Worm (Caenorhabditis elegans) whole organism, young adult: ENCODE results near the gene F38H4.6.

Source experiments
- C06A6.2 ChIP-seq: fragments of 200-800 bp; sonication (Bioruptor generic); conservative IDR thresholded peaks from 2 replicates; pipeline ENCODE4 v1.3.6; 2022; ENCODE audit warnings: missing genetic modification characterization, missing compliant biosample characterization
- C17E4.6 ChIP-seq: fragments of 200-800 bp; sonication (Bioruptor generic); IDR thresholded peaks from 2 replicates; pipeline ENCODE4 v1.3.6; 2022; ENCODE audit warnings: missing genetic modification reagents, missing genetic modification characterization, missing compliant biosample characterization
- F22D6.2 ChIP-seq: sonication (generic microtip); optimal IDR thresholded peaks from 2 replicates; lab custom pipeline; 2016; ENCODE audit warnings: mild to moderate bottlenecking, missing genetic modification characterization, missing compliant biosample characterization
- F37B4.10 ChIP-seq: fragments of 200-800 bp; sonication (Bioruptor generic); IDR thresholded peaks from 2 replicates; pipeline ENCODE4 v1.3.6; 2022; ENCODE audit warnings: missing genetic modification characterization, missing compliant biosample characterization
- K11D2.4 ChIP-seq: fragments of 200-800 bp; sonication (Bioruptor generic); IDR thresholded peaks from 2 replicates; pipeline ENCODE4 v1.3.6; 2022; ENCODE audit warnings: missing genetic modification reagents, missing genetic modification characterization, missing compliant biosample characterization
- K12H6.12 ChIP-seq: fragments of 200-800 bp; sonication (Bioruptor generic); optimal IDR thresholded peaks from 2 replicates; lab custom pipeline; 2018; ENCODE audit warnings: mild to moderate bottlenecking, missing genetic modification characterization, missing compliant biosample characterization
- T26A5.8 ChIP-seq: sonication (generic microtip); optimal IDR thresholded peaks from 2 replicates; lab custom pipeline; 2016; ENCODE audit warnings: missing genetic modification characterization, missing compliant biosample characterization
- Y79H2A.3 ChIP-seq: fragments of 200-800 bp; sonication (Bioruptor generic); conservative IDR thresholded peaks from 2 replicates; pipeline ENCODE4 v1.3.6; 2022; ENCODE audit warnings: missing genetic modification reagents, missing genetic modification characterization, missing compliant biosample characterization
- ama-1 ChIP-seq, 3 experiments: fragments of 150-350 bp in 1 of 3; sonication (generic microtip) in 2 of 3; optimal IDR thresholded peaks; 2 replicates each; lab custom pipeline; 2014 to 2018; ENCODE audit warnings: missing biosample characterization in 2 of 3, missing genetic modification characterization in 2 of 3, missing genetic modification reagents in 2 of 3
- aptf-3 ChIP-seq: fragments of 200-800 bp; sonication (Bioruptor generic); IDR thresholded peaks from 2 replicates; pipeline ENCODE4 v1.3.6; 2022; ENCODE audit warnings: missing genetic modification characterization, missing compliant biosample characterization
- atf-7 ChIP-seq: sonication (generic microtip); optimal IDR thresholded peaks from 2 replicates; lab custom pipeline; 2017; ENCODE audit warnings: mild to moderate bottlenecking, missing genetic modification characterization, missing compliant biosample characterization
- athp-1 ChIP-seq: sonication (generic microtip); optimal IDR thresholded peaks from 2 replicates; lab custom pipeline; 2017; ENCODE audit warnings: mild to moderate bottlenecking, missing genetic modification characterization, missing compliant biosample characterization
- attf-5 ChIP-seq: fragments of 200-800 bp; sonication (Bioruptor generic); optimal IDR thresholded peaks from 2 replicates; lab custom pipeline; 2018; ENCODE audit warnings: mild to moderate bottlenecking, missing genetic modification characterization, missing compliant biosample characterization
- attf-6 ChIP-seq: fragments of 200-800 bp; sonication (Bioruptor generic); IDR thresholded peaks from 2 replicates; pipeline ENCODE4 v1.3.6; 2022; ENCODE audit warnings: missing genetic modification reagents, missing genetic modification characterization, missing compliant biosample characterization
- cebp-1 ChIP-seq, 2 experiments: fragments of 200-800 bp in 1 of 2; sonication (Bioruptor generic) in 1 of 2; sonication (generic microtip) in 1 of 2; IDR thresholded peaks in 1 of 2; optimal IDR thresholded peaks in 1 of 2; 2 replicates each; pipeline versions ENCODE4 v1.3.6 to Lab custom; 2017 to 2022; ENCODE audit warnings: missing compliant biosample characterization in 2 of 2, missing genetic modification characterization in 2 of 2, mild to moderate bottlenecking in 1 of 2, missing genetic modification reagents in 1 of 2, moderate library complexity in 1 of 2
- cebp-2 ChIP-seq: fragments of 200-800 bp; sonication (Bioruptor generic); IDR thresholded peaks from 2 replicates; pipeline ENCODE4 v1.3.6; 2022; ENCODE audit warnings: missing genetic modification characterization, missing compliant biosample characterization
- ceh-27 ChIP-seq: fragments of 200-800 bp; sonication (Bioruptor generic); optimal IDR thresholded peaks from 2 replicates; lab custom pipeline; 2018; ENCODE audit warnings: mild to moderate bottlenecking, missing genetic modification characterization, moderate library complexity, missing compliant biosample characterization
- ceh-79 ChIP-seq: sonication (generic microtip); optimal IDR thresholded peaks from 2 replicates; lab custom pipeline; 2017; ENCODE audit warnings: mild to moderate bottlenecking, missing genetic modification characterization, missing compliant biosample characterization
- ceh-91 ChIP-seq: fragments of 200-800 bp; sonication (Bioruptor generic); IDR thresholded peaks from 2 replicates; pipeline ENCODE4 v1.3.6; 2022; ENCODE audit warnings: missing genetic modification reagents, missing genetic modification characterization, missing compliant biosample characterization
- dox-1 ChIP-seq: fragments of 200-800 bp; sonication (Bioruptor generic); IDR thresholded peaks from 2 replicates; pipeline ENCODE4 v1.3.6; 2022; ENCODE audit warnings: missing genetic modification reagents, missing genetic modification characterization, missing compliant biosample characterization
- egrh-3 ChIP-seq: fragments of 200-800 bp; sonication (Bioruptor generic); IDR thresholded peaks from 2 replicates; pipeline ENCODE4 v1.3.6; 2022; ENCODE audit warnings: missing genetic modification reagents, missing genetic modification characterization, missing compliant biosample characterization
- ekl-4 ChIP-seq: fragments of 200-800 bp; sonication (Bioruptor generic); IDR thresholded peaks from 2 replicates; pipeline ENCODE4 v1.3.6; 2022; ENCODE audit warnings: missing genetic modification reagents, missing genetic modification characterization, missing compliant biosample characterization
- ets-4 ChIP-seq: fragments of 200-800 bp; sonication (Bioruptor generic); optimal IDR thresholded peaks from 2 replicates; lab custom pipeline; 2018; ENCODE audit warnings: mild to moderate bottlenecking, missing genetic modification characterization, missing compliant biosample characterization
- hmg-20 ChIP-seq: fragments of 200-800 bp; sonication (Bioruptor generic); IDR thresholded peaks from 2 replicates; pipeline ENCODE4 v1.3.6; 2022; ENCODE audit warnings: missing genetic modification reagents, missing genetic modification characterization, missing compliant biosample characterization
- hrde-1 ChIP-seq: sonication (generic microtip); optimal IDR thresholded peaks from 2 replicates; lab custom pipeline; 2016; ENCODE audit warnings: missing genetic modification characterization, mild to moderate bottlenecking, missing compliant biosample characterization, moderate library complexity, missing genotype, missing genetic modification reagents, borderline replicate concordance
- hsf-1 ChIP-seq: fragments of 200-800 bp; sonication (Bioruptor generic); IDR thresholded peaks from 2 replicates; pipeline ENCODE4 v1.3.6; 2022; ENCODE audit warnings: missing genetic modification reagents, missing genetic modification characterization, missing compliant biosample characterization
- lin-35 ChIP-seq, 3 experiments: fragments of 150-350 bp in 2 of 3; sonication (generic microtip) in 1 of 3; optimal IDR thresholded peaks; 2 replicates each; lab custom pipeline; 2014 to 2018; ENCODE audit warnings: missing biosample characterization in 3 of 3, missing genetic modification characterization in 3 of 3, missing genetic modification reagents in 3 of 3
- lin-40 ChIP-seq: sonication (generic microtip); optimal IDR thresholded peaks from 2 replicates; lab custom pipeline; 2016; ENCODE audit warnings: missing genetic modification characterization, mild to moderate bottlenecking, missing compliant biosample characterization, missing genotype, missing genetic modification reagents
- lin-54 ChIP-seq: fragments of 200-800 bp; sonication (Bioruptor generic); optimal IDR thresholded peaks from 2 replicates; lab custom pipeline; 2018; ENCODE audit warnings: mild to moderate bottlenecking, missing genetic modification characterization, missing compliant biosample characterization
- lir-1 ChIP-seq: fragments of 200-800 bp; sonication (Bioruptor generic); conservative IDR thresholded peaks from 2 replicates; pipeline ENCODE4 v1.3.6; 2022; ENCODE audit warnings: missing genetic modification reagents, missing genetic modification characterization, missing compliant biosample characterization
- lsl-1 ChIP-seq: fragments of 200-800 bp; sonication (Bioruptor generic); optimal IDR thresholded peaks from 2 replicates; lab custom pipeline; 2018; ENCODE audit warnings: mild to moderate bottlenecking, missing genetic modification characterization, moderate library complexity, missing compliant biosample characterization
- lsy-27 ChIP-seq: sonication (generic microtip); optimal IDR thresholded peaks from 2 replicates; lab custom pipeline; 2017; ENCODE audit warnings: missing genetic modification characterization, mild to moderate bottlenecking, missing compliant biosample characterization, antibody characterized with exemption, missing genotype, borderline replicate concordance; ENCODE audit not compliant: insufficient read depth
- madf-3 ChIP-seq: fragments of 200-800 bp; sonication (Bioruptor generic); IDR thresholded peaks from 2 replicates; pipeline ENCODE4 v1.3.6; 2022; ENCODE audit warnings: missing genetic modification reagents, missing genetic modification characterization, missing compliant biosample characterization
- mxl-1 ChIP-seq: sonication (generic microtip); optimal IDR thresholded peaks from 2 replicates; lab custom pipeline; 2016; ENCODE audit warnings: missing genetic modification characterization, missing compliant biosample characterization
- nfyb-1 ChIP-seq: fragments of 200-800 bp; sonication (Bioruptor generic); IDR thresholded peaks from 2 replicates; pipeline ENCODE4 v1.3.6; 2022; ENCODE audit warnings: missing genetic modification reagents, missing genetic modification characterization, missing compliant biosample characterization
- nhr-179 ChIP-seq: sonication (generic microtip); optimal IDR thresholded peaks from 2 replicates; lab custom pipeline; 2016; ENCODE audit warnings: mild to moderate bottlenecking, missing genetic modification characterization, missing compliant biosample characterization
- nhr-80 ChIP-seq: sonication (generic microtip); optimal IDR thresholded peaks from 2 replicates; lab custom pipeline; 2016; ENCODE audit warnings: missing genetic modification characterization, missing compliant biosample characterization
- rcor-1 ChIP-seq: fragments of 200-800 bp; sonication (Bioruptor generic); IDR thresholded peaks from 2 replicates; pipeline ENCODE4 v1.3.6; 2022; ENCODE audit warnings: missing genetic modification reagents, missing genetic modification characterization, missing compliant biosample characterization
- repo-1 ChIP-seq: sonication (generic microtip); optimal IDR thresholded peaks from 2 replicates; lab custom pipeline; 2017; ENCODE audit warnings: mild to moderate bottlenecking, missing genetic modification characterization, missing compliant biosample characterization
- snpc-1.1 ChIP-seq: sonication (generic microtip); optimal IDR thresholded peaks from 2 replicates; lab custom pipeline; 2017; ENCODE audit warnings: missing genetic modification characterization, mild to moderate bottlenecking, missing compliant biosample characterization, antibody characterized with exemption, moderate library complexity, missing genotype, missing genetic modification reagents; ENCODE audit not compliant: insufficient read depth
- tbp1 ChIP-seq: fragments of 200-800 bp; sonication (Bioruptor generic); optimal IDR thresholded peaks from 2 replicates; lab custom pipeline; 2018; ENCODE audit warnings: mild to moderate bottlenecking, missing genetic modification characterization, missing compliant biosample characterization
- tbx-9 ChIP-seq: sonication (generic microtip); optimal IDR thresholded peaks from 2 replicates; lab custom pipeline; 2016; ENCODE audit warnings: borderline replicate concordance, missing genetic modification characterization, inconsistent platforms, missing compliant biosample characterization
- unc-62 ChIP-seq: fragments of 150-350 bp; optimal IDR thresholded peaks from 2 replicates; lab custom pipeline; 2014; ENCODE audit warnings: missing biosample characterization, missing genetic modification reagents, missing genetic modification characterization
- zim-3 ChIP-seq: sonication (generic microtip); optimal IDR thresholded peaks from 2 replicates; lab custom pipeline; 2017; ENCODE audit warnings: mild to moderate bottlenecking, missing genetic modification characterization, moderate library complexity, missing compliant biosample characterization
- ztf-18 ChIP-seq: sonication (generic microtip); optimal IDR thresholded peaks from 2 replicates; lab custom pipeline; 2016; ENCODE audit warnings: missing genotype, mild to moderate bottlenecking, missing genetic modification characterization, missing compliant biosample characterization
- ztf-6 ChIP-seq: fragments of 200-800 bp; sonication (Bioruptor generic); IDR thresholded peaks from 2 replicates; pipeline ENCODE4 v1.3.6; 2022; ENCODE audit warnings: missing genetic modification reagents, missing genetic modification characterization, missing compliant biosample characterization

Gene F38H4.6

DNA sequence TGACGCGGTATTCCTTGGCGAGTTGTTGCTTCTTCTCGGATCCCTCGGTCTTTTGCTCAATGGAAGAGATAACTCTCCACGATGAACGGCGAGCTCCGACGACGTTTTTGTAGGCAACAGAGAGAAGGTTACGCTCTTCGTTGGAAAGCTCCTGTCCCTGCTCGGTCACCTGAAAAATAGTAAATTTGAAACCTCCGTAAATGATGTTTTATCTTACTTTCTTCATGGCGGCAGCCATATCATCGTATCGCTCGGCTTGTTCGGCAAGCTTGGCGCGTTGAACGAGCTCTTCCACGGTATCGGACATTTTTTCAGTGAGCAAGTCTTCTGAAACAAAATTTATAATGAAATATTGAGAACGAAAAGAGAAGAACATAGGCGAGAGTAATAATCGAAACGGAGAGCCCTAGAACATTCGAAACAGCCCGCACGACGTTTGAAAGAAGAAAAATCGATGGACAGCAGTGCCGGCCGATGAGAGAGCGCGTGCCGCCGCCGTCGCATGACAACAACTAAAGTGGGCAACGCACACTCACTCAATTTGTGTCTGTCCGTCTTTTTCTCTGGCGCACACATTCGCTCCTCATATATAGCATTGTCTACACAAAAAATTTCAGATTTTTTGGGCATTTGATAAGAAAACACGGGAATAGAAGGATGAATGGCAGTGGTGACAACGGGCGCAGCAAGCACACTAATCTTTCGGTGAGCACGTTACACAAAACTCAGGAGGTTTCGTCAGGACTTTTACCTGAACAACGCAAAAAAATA lies 25.9 kb downstream of the F38H4.6 start, which contains the start of the genes par-5 and M117.3 (continued):
- TF ChIP-seq dox-1, result peak; percentile 45; the same call in 1 of the 2 replicates
- TF ChIP-seq nhr-179 (tag; lab: Kevin White, UChicago), result no peak
- peak; percentile 69 for TF ChIP-seq atf-7 (tag; lab: Kevin White, UChicago)
- TF ChIP-seq K11D2.4 (GFP tag; lab: Robert Waterston, UW), result peak; percentile 65
- peak; percentile 43 for TF ChIP-seq mxl-1 (tag; lab: Kevin White, UChicago)
- peak; percentile 90 for TF ChIP-seq nfyb-1 (GFP tag; lab: Robert Waterston, UW)
- TF ChIP-seq lsl-1 (GFP tag; lab: Kevin White, UChicago), result no peak
- peak; percentile 65 for TF ChIP-seq tbp1 (GFP tag; lab: Kevin White, UChicago)
- TF ChIP-seq ets-4 (GFP tag; lab: Kevin White, UChicago), result peak; percentile 5
- TF ChIP-seq lin-40 (tag; lab: Kevin White, UChicago), result peak; percentile 69
- TF ChIP-seq rcor-1 (GFP tag; lab: Robert Waterston, UW), result peak; percentile 57
- peak; percentile 76 for TF ChIP-seq K12H6.12 (tag; lab: Kevin White, UChicago)
- TF ChIP-seq ceh-79 (tag; lab: Kevin White, UChicago), result no peak
- TF ChIP-seq attf-5 (GFP tag; lab: Kevin White, UChicago), result peak; percentile 88
- TF ChIP-seq nhr-80 (tag; lab: Kevin White, UChicago), result peak; percentile 92
- TF ChIP-seq F37B4.10, result no peak
- TF ChIP-seq C06A6.2 (GFP tag; lab: Robert Waterston, UW), result peak; percentile 60; the same call in 1 of the 2 replicates
- TF ChIP-seq lsy-27 (tag; lab: Kevin White, UChicago), result no peak
- TF ChIP-seq ceh-91 (GFP tag; lab: Robert Waterston, UW), result no peak
- TF ChIP-seq Y79H2A.3 (GFP tag; lab: Robert Waterston, UW), result no peak
- no peak for TF ChIP-seq zim-3 (tag; lab: Kevin White, UChicago)
- TF ChIP-seq snpc-1.1 (tag; lab: Kevin White, UChicago), result no peak
- no peak for TF ChIP-seq unc-62 (GFP tag; lab: Kevin White, UChicago)
- peak; percentile 70 for TF ChIP-seq athp-1 (tag; lab: Kevin White, UChicago)
- TF ChIP-seq madf-3 (GFP tag; lab: Robert Waterston, UW), result no peak; the same call in 1 of the 2 replicates
- no peak for TF ChIP-seq cebp-2
- no peak for TF ChIP-seq egrh-3 (GFP tag; lab: Robert Waterston, UW)
- peak; percentile 92 for TF ChIP-seq ekl-4 (GFP tag; lab: Robert Waterston, UW)
- TF ChIP-seq C17E4.6 (GFP tag; lab: Robert Waterston, UW), result peak; percentile 45; the same call in 1 of the 2 replicates
- peak in 1 of 3 experiments; percentile 73 for TF ChIP-seq lin-35 (GFP tag; optimal IDR thresholded peaks at IDR 0.05; lab: Kevin White, UChicago)
- TF ChIP-seq lin-54 (GFP tag; lab: Kevin White, UChicago), result peak; percentile 68
- TF ChIP-seq hsf-1, result peak; percentile 76
- TF ChIP-seq ztf-6 (GFP tag; lab: Robert Waterston, UW), result no peak
- TF ChIP-seq aptf-3 (GFP tag; lab: Robert Waterston, UW), result no peak
- TF ChIP-seq ztf-18 (tag; lab: Kevin White, UChicago), result peak; percentile 55
- peak; percentile 51; the same call in 1 of the 2 replicates for TF ChIP-seq lir-1 (GFP tag; lab: Robert Waterston, UW)
- no peak for TF ChIP-seq tbx-9
- TF ChIP-seq attf-6 (GFP tag; lab: Robert Waterston, UW), result peak; percentile 33; the same call in 1 of the 2 replicates
- TF ChIP-seq ama-1 (optimal IDR thresholded peaks at IDR 0.05; lab: Kevin White, UChicago), result no peak
- TF ChIP-seq ama-1 (GFP tag; optimal IDR thresholded peaks at IDR 0.05; lab: Kevin White, UChicago), result no peak
- TF ChIP-seq cebp-1 (GFP tag; IDR thresholded peaks at IDR 0.05; lab: Robert Waterston, UW), result peak; percentile 75
- TF ChIP-seq cebp-1 (tag; optimal IDR thresholded peaks at IDR 0.05; lab: Kevin White, UChicago), result peak; percentile 89
- TF ChIP-seq hrde-1 (tag; lab: Kevin White, UChicago), result no peak
- TF ChIP-seq repo-1 (tag; lab: Kevin White, UChicago), result no peak
- peak; percentile 90 for TF ChIP-seq ceh-27 (GFP tag; lab: Kevin White, UChicago)
- TF ChIP-seq F22D6.2 (tag; lab: Kevin White, UChicago), result peak; percentile 19
- TF ChIP-seq T26A5.8 (tag; lab: Kevin White, UChicago), result no peak
- no peak for TF ChIP-seq hmg-20
